Fruit fly (Drosophila melanogaster) S2 (cell line): Measurements from ENCODE around the gene U2af38.

Experiments
- CG8478 ChIP-seq: fragments of >200 bp; optimal IDR thresholded peaks from 2 replicates; lab custom pipeline; 2018
- CTCF ChIP-seq, 2 experiments: fragments of >200 bp; optimal IDR thresholded peaks; 2 replicates each; lab custom pipeline; 2018

DNA sequence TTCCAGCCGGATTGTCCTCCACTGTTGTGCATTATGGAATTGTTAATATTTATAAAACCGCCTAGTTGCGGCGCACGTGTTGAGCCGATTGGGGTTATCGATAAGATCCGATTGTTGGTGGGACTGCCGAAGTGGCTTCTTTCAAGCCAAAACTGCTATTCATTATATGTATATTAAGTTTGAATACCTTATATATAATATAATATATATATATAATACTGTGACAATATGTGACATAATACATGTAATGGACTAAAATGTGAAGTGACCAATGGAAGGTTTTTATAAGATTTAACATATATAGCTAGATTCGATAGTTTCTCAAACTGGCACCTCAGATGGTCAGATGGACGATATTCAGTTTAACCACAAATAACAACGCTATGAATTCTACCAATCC is 20.9 kb downstream of the U2af38 start, which contains the start of the genes mbm and CG11555:
- TF ChIP-seq CG8478 (lab: Kevin White, UChicago) (no peak), CTCF (optimal IDR thresholded peaks at IDR 0.05; lab: Kevin White, UChicago) (no peak)
